Fruit fly (Drosophila melanogaster): ENCODE measurements around the gene Kat60.
A peak's percentile ranks its signal among the peaks of the same experiment; 100 is the strongest.

Kat60 gene

dm6 chr3R:5229458-5229857 lies 2.6 kb downstream of the Kat60 start:
- TF ChIP-seq eg (GFP tag; IDR thresholded peaks at IDR 0.05) (0 out of 3 replicates have a peak, but pooled peaks have one; percentile 31), CG32006 (GFP tag; optimal IDR thresholded peaks at IDR 0.05) (no peak)

dm6 chr3R:5226025-5226424 lies 6.0 kb downstream of the Kat60 start, which contains the start of gene Vps37B:
Vps37B (plus strand) TSS chr3R:5226158.
- TF ChIP-seq CG11294 (GFP tag; IDR thresholded peaks at IDR 0.05) (no peak), achi (GFP tag; optimal IDR thresholded peaks at IDR 0.05) (no peak), pdm3 (GFP tag; optimal IDR thresholded peaks at IDR 0.05) (no peak), CG6163 (GFP tag; IDR thresholded peaks at IDR 0.05) (no peak), Ets21C (GFP tag; optimal IDR thresholded peaks at IDR 0.05) (no peak), spab (GFP tag; optimal IDR thresholded peaks at IDR 0.05) (no peak), fd85E (GFP tag; optimal IDR thresholded peaks at IDR 0.05) (no peak), CG10669 (GFP tag; optimal IDR thresholded peaks at IDR 0.05) (no peak), CG8119 (GFP tag; IDR thresholded peaks at IDR 0.05) (no peak), OdsH (GFP tag; optimal IDR thresholded peaks at IDR 0.05) (no peak), CG9139 (GFP tag; optimal IDR thresholded peaks at IDR 0.05) (no peak), fd59A (GFP tag; optimal IDR thresholded peaks at IDR 0.05) (no peak), CG8632 (GFP tag; optimal IDR thresholded peaks at IDR 0.05) (no peak), Hr38 (GFP tag; optimal IDR thresholded peaks at IDR 0.05) (no peak), vri (GFP tag; optimal IDR thresholded peaks at IDR 0.05) (no peak), CG16779 (tag; optimal IDR thresholded peaks at IDR 0.05) (no peak)

- TF ChIP-seq CG3032 (tag; optimal IDR thresholded peaks at IDR 0.05) = no peak
- no peak for TF ChIP-seq Ets96B (tag; optimal IDR thresholded peaks at IDR 0.05)
- no peak for TF ChIP-seq dsx (GFP tag; optimal IDR thresholded peaks at IDR 0.05; ENCODE audit: poor library complexity, severe bottlenecking)
- no peak for TF ChIP-seq CG8319 (GFP tag; optimal IDR thresholded peaks at IDR 0.05)
- no peak for TF ChIP-seq Smox (GFP tag; optimal IDR thresholded peaks at IDR 0.05)
- TF ChIP-seq CG6792 (GFP tag; optimal IDR thresholded peaks at IDR 0.05) = no peak
- no peak for TF ChIP-seq fd59A (GFP tag; optimal IDR thresholded peaks at IDR 0.05)
- TF ChIP-seq vri (GFP tag; optimal IDR thresholded peaks at IDR 0.05) = no peak
- TF ChIP-seq CG6276 (GFP tag; optimal IDR thresholded peaks at IDR 0.05) = no peak
- no peak for TF ChIP-seq CG11762 (GFP tag; optimal IDR thresholded peaks at IDR 0.05; ENCODE audit: insufficient read depth)
- TF ChIP-seq CG9139 (GFP tag; optimal IDR thresholded peaks at IDR 0.05) = no peak
- TF ChIP-seq cyc (GFP tag; optimal IDR thresholded peaks at IDR 0.05) = no peak
- TF ChIP-seq Blimp-1 (GFP tag; optimal IDR thresholded peaks at IDR 0.05) = no peak
- TF ChIP-seq CG34406 (GFP tag; optimal IDR thresholded peaks at IDR 0.05) = no peak
- no peak for TF ChIP-seq CG11294 (GFP tag; IDR thresholded peaks at IDR 0.05)
- no peak for TF ChIP-seq Hr4 (GFP tag; optimal IDR thresholded peaks at IDR 0.05)
- no peak for TF ChIP-seq CG16779 (tag; optimal IDR thresholded peaks at IDR 0.05)
- no peak for TF ChIP-seq CG3919 (GFP tag; optimal IDR thresholded peaks at IDR 0.05)
- no peak for TF ChIP-seq CG11902 (GFP tag; optimal IDR thresholded peaks at IDR 0.05)
- no peak for TF ChIP-seq OdsH (GFP tag; optimal IDR thresholded peaks at IDR 0.05)
Measured at dm6 chr3R:5223839-5224238, 8.2 kb downstream of the Kat60 start, which contains the start of gene CG14664. CG14664 (plus strand) TSS chr3R:5224139.

dm6 chr3R:5223135-5223534 lies 8.9 kb downstream of the Kat60 start, which contains the start of gene CG2604:
CG2604 (minus strand) TSS chr3R:5223365.
- TF ChIP-seq fkh (GFP tag; optimal IDR thresholded peaks at IDR 0.05) = no peak
- no peak for TF ChIP-seq CG11762 (GFP tag; optimal IDR thresholded peaks at IDR 0.05; ENCODE audit: insufficient read depth)
- peak in 1 of 2 experiments; percentile 72 for TF ChIP-seq ss (GFP tag; optimal IDR thresholded peaks at IDR 0.05)
- peak; percentile 9 for TF ChIP-seq Ets96B (tag; optimal IDR thresholded peaks at IDR 0.05)
- no peak for TF ChIP-seq Eip75B (GFP tag; optimal IDR thresholded peaks at IDR 0.05)
- no peak for TF ChIP-seq OdsH (GFP tag; optimal IDR thresholded peaks at IDR 0.05)
- TF ChIP-seq pdm3 (GFP tag; optimal IDR thresholded peaks at IDR 0.05) = no peak
- TF ChIP-seq CG3919 (GFP tag; optimal IDR thresholded peaks at IDR 0.05) = no peak
- no peak for TF ChIP-seq CG16779 (tag; optimal IDR thresholded peaks at IDR 0.05)
- peak; percentile 23 for TF ChIP-seq CG31627 (GFP tag; optimal IDR thresholded peaks at IDR 0.05)
- TF ChIP-seq dsx (GFP tag; optimal IDR thresholded peaks at IDR 0.05; ENCODE audit: poor library complexity, severe bottlenecking) = no peak
- peak; percentile 64 for TF ChIP-seq CG6854 (GFP tag; optimal IDR thresholded peaks at IDR 0.05)
- TF ChIP-seq Sox14 (GFP tag; optimal IDR thresholded peaks at IDR 0.05) = peak; percentile 33
- peak in 1 of 2 experiments; percentile 3 for TF ChIP-seq salr (GFP tag; optimal IDR thresholded peaks at IDR 0.05)
- no peak for TF ChIP-seq CG15336 (GFP tag; IDR thresholded peaks at IDR 0.05)
- no peak for TF ChIP-seq Ets21C (GFP tag; optimal IDR thresholded peaks at IDR 0.05)
- peak; percentile 31 for TF ChIP-seq CG1621 (tag; optimal IDR thresholded peaks at IDR 0.05)
- TF ChIP-seq CG3032 (tag; optimal IDR thresholded peaks at IDR 0.05) = peak; percentile 38
- TF ChIP-seq Eip78C (GFP tag) = peak; percentile 68
- no peak; the same call in 1 of the 3 replicates for TF ChIP-seq eg (GFP tag; IDR thresholded peaks at IDR 0.05)
- peak; percentile 56 for TF ChIP-seq CG6808 (GFP tag; optimal IDR thresholded peaks at IDR 0.05)
- TF ChIP-seq CG6792 (GFP tag; optimal IDR thresholded peaks at IDR 0.05) = no peak
- no peak for TF ChIP-seq CG34406 (GFP tag; optimal IDR thresholded peaks at IDR 0.05)
- no peak for TF ChIP-seq spab (GFP tag; optimal IDR thresholded peaks at IDR 0.05)
- TF ChIP-seq Sox102F (GFP tag; optimal IDR thresholded peaks at IDR 0.05) = no peak
- no peak for TF ChIP-seq CG6276 (GFP tag; optimal IDR thresholded peaks at IDR 0.05)

Data from whole organism, prepupa.